Worm (Caenorhabditis elegans): ENCODE results near the gene npr-10.
A peak's percentile ranks its signal among the peaks of the same experiment; 100 is the strongest.

The npr-10 gene

DNA sequence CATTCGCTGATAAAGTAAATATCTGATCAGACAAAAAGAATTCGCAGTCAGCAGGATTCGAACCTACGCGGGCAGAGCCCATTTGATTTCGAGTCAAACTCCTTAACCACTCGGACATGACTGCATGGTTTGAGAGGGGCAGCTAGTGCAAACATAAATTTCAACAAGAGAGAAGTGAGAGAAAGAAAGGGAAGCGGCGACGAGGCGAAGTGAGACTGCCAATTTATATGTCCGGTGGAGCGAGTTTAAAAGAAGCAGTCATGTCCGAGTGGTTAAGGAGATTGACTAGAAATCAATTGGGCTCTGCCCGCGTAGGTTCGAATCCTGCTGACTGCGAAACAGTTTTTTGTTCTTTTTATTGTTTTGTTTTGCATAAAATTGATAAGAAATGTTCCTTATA is 13.8 kb upstream of the npr-10 start:
- peak; percentile 96 for TF ChIP-seq flt-1 (GFP tag; IDR thresholded peaks at IDR 0.05)
- TF ChIP-seq med-1 (GFP tag; optimal IDR thresholded peaks at IDR 0.05; ENCODE audit: insufficient read depth) = peak; percentile 81
- peak; percentile 86 for TF ChIP-seq cog-1 (tag; optimal IDR thresholded peaks at IDR 0.05)
- peak; percentile 96 for TF ChIP-seq ztf-23 (GFP tag; IDR thresholded peaks at IDR 0.05)
- peak; percentile 94 for TF ChIP-seq ztf-29 (GFP tag; IDR thresholded peaks at IDR 0.05)
- TF ChIP-seq ref-1 (GFP tag; conservative IDR thresholded peaks at IDR 0.05) = peak; percentile 91
- peak; percentile 95 for TF ChIP-seq T22C8.4 (GFP tag; IDR thresholded peaks at IDR 0.05)
- TF ChIP-seq tab-1 (GFP tag; IDR thresholded peaks at IDR 0.05) = peak; percentile 95
- TF ChIP-seq klf-2 (GFP tag; conservative IDR thresholded peaks at IDR 0.05) = peak; percentile 90

DNA sequence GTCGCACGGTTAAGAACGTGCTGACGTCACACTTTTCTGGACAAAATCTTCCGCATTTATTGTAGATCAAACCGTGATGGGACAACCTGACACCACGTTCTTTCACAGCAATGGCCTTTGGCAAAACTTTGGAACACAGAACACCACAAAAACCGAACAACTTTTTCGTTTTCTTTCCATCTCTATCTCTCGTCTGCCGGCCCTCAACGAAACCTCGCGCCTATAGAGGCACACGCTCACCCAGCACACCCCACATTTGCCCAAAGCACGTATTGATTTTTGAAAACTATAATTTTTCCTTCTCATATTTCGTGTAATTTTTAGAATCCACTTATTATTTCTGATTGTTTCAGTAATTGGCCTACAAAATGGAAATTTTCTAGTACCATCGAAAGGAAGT is 9.3 kb upstream of the npr-10 start:
- TF ChIP-seq ztf-29 (GFP tag; IDR thresholded peaks at IDR 0.05) = no peak
- no peak for TF ChIP-seq klf-2 (GFP tag; conservative IDR thresholded peaks at IDR 0.05)
- no peak for TF ChIP-seq T22C8.4 (GFP tag; IDR thresholded peaks at IDR 0.05)
- no peak for TF ChIP-seq tab-1 (GFP tag; IDR thresholded peaks at IDR 0.05)
- TF ChIP-seq med-1 (GFP tag; optimal IDR thresholded peaks at IDR 0.05; ENCODE audit: insufficient read depth) = no peak
- TF ChIP-seq ref-1 (GFP tag; conservative IDR thresholded peaks at IDR 0.05) = no peak
- TF ChIP-seq ztf-23 (GFP tag; IDR thresholded peaks at IDR 0.05) = no peak
- TF ChIP-seq cog-1 (tag; optimal IDR thresholded peaks at IDR 0.05) = no peak
- TF ChIP-seq flt-1 (GFP tag; IDR thresholded peaks at IDR 0.05) = no peak

DNA sequence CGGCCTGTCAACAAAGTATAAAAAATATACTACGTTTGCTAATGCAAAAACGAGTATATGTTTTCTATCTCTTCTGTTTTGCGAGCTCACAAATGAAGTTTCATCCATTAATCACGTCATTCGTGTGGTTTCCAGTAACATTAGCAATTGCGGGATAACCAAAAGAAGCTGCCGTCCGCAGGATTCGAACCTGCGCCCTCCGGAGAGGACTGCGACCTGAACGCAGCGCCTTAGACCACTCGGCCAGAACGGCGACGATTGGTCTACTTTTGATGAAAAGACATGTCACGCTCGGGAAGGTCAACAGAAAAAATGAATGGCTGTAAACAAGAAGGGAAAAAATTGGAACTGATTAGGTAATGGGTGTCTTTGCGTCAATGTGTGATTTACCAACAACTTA is 6.3 kb upstream of the npr-10 start:
- TF ChIP-seq cog-1 (tag; optimal IDR thresholded peaks at IDR 0.05) = no peak
- TF ChIP-seq T22C8.4 (GFP tag; IDR thresholded peaks at IDR 0.05) = no peak

DNA sequence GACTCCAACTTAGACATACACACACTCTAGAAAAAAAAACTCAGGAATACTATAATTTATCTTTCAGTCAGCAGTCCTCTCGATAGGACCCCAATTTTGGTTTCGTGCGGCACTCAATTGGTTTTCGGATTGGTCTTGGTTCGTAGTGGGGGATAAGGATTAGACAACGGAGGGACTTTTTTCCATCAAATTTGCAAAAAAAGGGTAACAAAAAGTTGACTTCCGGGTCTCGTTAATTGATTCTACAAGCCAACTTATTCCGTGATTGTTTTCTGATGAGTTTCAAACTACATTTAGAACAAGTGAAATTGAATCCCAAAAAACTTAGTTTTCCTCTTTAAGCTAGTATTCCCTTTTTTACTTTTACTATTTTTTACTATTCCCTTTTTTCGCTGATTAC is 1.8 kb upstream of the npr-10 start:
- no peak for TF ChIP-seq T22C8.4 (GFP tag; IDR thresholded peaks at IDR 0.05)
- TF ChIP-seq ztf-29 (GFP tag; IDR thresholded peaks at IDR 0.05) = no peak
- TF ChIP-seq med-1 (GFP tag; optimal IDR thresholded peaks at IDR 0.05; ENCODE audit: insufficient read depth) = no peak
- no peak for TF ChIP-seq ref-1 (GFP tag; conservative IDR thresholded peaks at IDR 0.05)
- TF ChIP-seq cog-1 (tag; optimal IDR thresholded peaks at IDR 0.05) = no peak

DNA sequence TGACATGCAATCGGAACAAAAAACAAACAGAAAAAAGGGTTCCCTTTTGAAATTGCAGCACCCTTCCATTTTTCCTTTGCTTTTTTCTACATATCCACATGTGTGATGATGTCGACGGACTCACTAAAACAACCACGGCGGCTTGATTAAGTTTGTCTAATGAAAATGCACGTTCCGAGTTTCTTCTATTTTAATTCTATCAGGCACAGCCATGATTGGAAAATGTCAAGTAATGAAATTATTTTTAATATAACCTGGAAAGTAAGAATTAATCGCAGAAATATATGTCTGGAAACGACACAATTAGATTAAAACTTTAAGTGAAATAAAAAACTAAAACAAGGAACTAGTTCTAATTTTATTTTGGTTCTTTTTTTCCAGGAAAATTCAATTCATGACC is 1.3 kb upstream of the npr-10 start:
- TF ChIP-seq ztf-23 (GFP tag; IDR thresholded peaks at IDR 0.05) = no peak
- TF ChIP-seq T22C8.4 (GFP tag; IDR thresholded peaks at IDR 0.05) = no peak
- no peak for TF ChIP-seq cog-1 (tag; optimal IDR thresholded peaks at IDR 0.05)
- no peak for TF ChIP-seq ref-1 (GFP tag; conservative IDR thresholded peaks at IDR 0.05)
- no peak for TF ChIP-seq med-1 (GFP tag; optimal IDR thresholded peaks at IDR 0.05; ENCODE audit: insufficient read depth)
- TF ChIP-seq klf-2 (GFP tag; conservative IDR thresholded peaks at IDR 0.05) = no peak
- TF ChIP-seq ztf-29 (GFP tag; IDR thresholded peaks at IDR 0.05) = no peak

DNA sequence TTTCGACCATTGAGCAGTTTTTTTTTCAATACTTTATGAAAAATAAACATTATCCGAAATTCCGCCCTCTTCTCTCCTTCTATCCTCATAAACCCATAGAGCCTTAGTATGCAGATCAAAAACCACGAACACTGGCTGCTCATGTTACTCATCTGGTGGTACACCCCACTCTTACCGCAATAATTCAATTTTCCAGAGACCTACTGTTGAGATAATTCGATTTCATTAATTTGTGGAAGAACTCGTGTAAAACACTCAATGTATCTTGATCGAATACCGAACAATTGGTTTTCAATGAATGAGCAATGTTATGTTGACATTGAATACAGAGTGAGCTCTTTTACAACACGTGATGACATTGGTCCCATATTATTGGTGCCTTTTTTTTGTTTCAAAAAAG is 11.1 kb downstream of the npr-10 start:
- TF ChIP-seq tab-1 (GFP tag; IDR thresholded peaks at IDR 0.05) = no peak
- TF ChIP-seq ref-1 (GFP tag; conservative IDR thresholded peaks at IDR 0.05) = no peak
- no peak for TF ChIP-seq cog-1 (tag; optimal IDR thresholded peaks at IDR 0.05)
- no peak for TF ChIP-seq klf-2 (GFP tag; conservative IDR thresholded peaks at IDR 0.05)
- no peak for TF ChIP-seq med-1 (GFP tag; optimal IDR thresholded peaks at IDR 0.05; ENCODE audit: insufficient read depth)
- TF ChIP-seq ztf-29 (GFP tag; IDR thresholded peaks at IDR 0.05) = no peak
- TF ChIP-seq T22C8.4 (GFP tag; IDR thresholded peaks at IDR 0.05) = no peak
- no peak for TF ChIP-seq flt-1 (GFP tag; IDR thresholded peaks at IDR 0.05)
- TF ChIP-seq ztf-23 (GFP tag; IDR thresholded peaks at IDR 0.05) = no peak

DNA sequence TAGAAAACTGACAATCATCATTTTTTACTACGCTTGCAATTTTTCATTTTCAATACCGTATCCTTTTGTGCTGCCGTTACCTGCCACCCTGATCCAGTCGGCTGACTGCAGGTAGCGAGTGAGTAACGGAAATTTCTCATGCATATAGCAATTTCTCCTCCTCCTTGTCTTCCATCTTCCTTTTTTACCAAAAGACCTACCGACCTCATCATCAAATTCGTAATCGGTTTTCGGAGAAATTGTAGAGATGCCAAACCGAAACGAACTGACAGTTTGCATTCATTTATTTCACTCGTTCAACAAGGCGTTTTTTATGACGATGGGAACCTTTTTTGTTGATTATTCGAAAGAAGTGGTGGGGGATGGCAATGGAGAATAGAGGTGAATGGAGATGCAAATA is 16.2 kb downstream of the npr-10 start:
- no peak for TF ChIP-seq ztf-23 (GFP tag; IDR thresholded peaks at IDR 0.05)
- no peak for TF ChIP-seq ztf-29 (GFP tag; IDR thresholded peaks at IDR 0.05)
- no peak for TF ChIP-seq tab-1 (GFP tag; IDR thresholded peaks at IDR 0.05)
- no peak for TF ChIP-seq klf-2 (GFP tag; conservative IDR thresholded peaks at IDR 0.05)
- no peak for TF ChIP-seq ref-1 (GFP tag; conservative IDR thresholded peaks at IDR 0.05)
- no peak for TF ChIP-seq T22C8.4 (GFP tag; IDR thresholded peaks at IDR 0.05)
- no peak for TF ChIP-seq flt-1 (GFP tag; IDR thresholded peaks at IDR 0.05)
- TF ChIP-seq cog-1 (tag; optimal IDR thresholded peaks at IDR 0.05) = no peak
- no peak for TF ChIP-seq med-1 (GFP tag; optimal IDR thresholded peaks at IDR 0.05; ENCODE audit: insufficient read depth)

DNA sequence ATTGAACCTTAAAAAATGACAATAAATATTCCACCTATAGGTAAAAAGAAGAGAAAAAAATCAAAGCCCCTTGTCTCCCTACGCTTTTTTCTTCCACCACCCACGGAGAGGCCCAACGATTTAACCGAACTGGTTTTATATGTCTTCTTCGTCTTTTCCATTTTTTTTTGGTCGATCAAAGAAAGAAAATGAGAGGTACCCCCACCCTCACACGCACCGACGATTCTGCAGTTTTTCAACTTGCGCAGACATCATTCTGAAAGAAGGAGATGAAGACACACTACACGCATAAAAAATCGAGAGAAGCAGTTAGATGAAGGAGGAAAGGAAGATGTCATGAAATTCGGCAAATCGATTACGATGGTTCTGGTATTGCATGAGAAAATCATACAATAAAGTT is 18.2 kb downstream of the npr-10 start:
- no peak for TF ChIP-seq tab-1 (GFP tag; IDR thresholded peaks at IDR 0.05)
- no peak for TF ChIP-seq ztf-23 (GFP tag; IDR thresholded peaks at IDR 0.05)
- no peak for TF ChIP-seq flt-1 (GFP tag; IDR thresholded peaks at IDR 0.05)
- no peak for TF ChIP-seq med-1 (GFP tag; optimal IDR thresholded peaks at IDR 0.05; ENCODE audit: insufficient read depth)
- no peak for TF ChIP-seq ztf-29 (GFP tag; IDR thresholded peaks at IDR 0.05)
- TF ChIP-seq klf-2 (GFP tag; conservative IDR thresholded peaks at IDR 0.05) = no peak
- no peak for TF ChIP-seq cog-1 (tag; optimal IDR thresholded peaks at IDR 0.05)
- no peak for TF ChIP-seq ref-1 (GFP tag; conservative IDR thresholded peaks at IDR 0.05)
- no peak for TF ChIP-seq T22C8.4 (GFP tag; IDR thresholded peaks at IDR 0.05)

DNA sequence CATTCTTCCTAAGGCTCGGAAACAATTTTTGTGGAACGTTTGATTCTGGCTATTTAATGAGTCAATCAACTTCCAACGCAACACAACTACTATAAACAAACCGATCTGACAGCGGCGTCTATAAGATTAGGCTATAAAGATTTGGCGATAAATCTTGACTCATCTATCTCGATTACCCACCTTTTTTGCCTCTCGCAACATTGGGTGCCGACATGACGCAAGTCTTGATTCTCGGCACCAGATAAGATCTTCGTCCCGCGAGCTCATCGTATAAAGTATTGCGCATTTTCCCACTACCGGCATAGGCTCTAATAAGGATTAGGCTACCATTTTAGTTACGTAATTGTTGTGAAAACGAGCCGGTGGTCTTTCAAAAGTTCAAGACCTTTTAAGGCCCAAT is 20.6 kb downstream of the npr-10 start:
- TF ChIP-seq flt-1 (GFP tag; IDR thresholded peaks at IDR 0.05) = 0 out of 2 replicates have a peak, but pooled peaks have one; percentile 54
- no peak for TF ChIP-seq ref-1 (GFP tag; conservative IDR thresholded peaks at IDR 0.05)
- no peak for TF ChIP-seq med-1 (GFP tag; optimal IDR thresholded peaks at IDR 0.05; ENCODE audit: insufficient read depth)
- no peak for TF ChIP-seq klf-2 (GFP tag; conservative IDR thresholded peaks at IDR 0.05)
- TF ChIP-seq tab-1 (GFP tag; IDR thresholded peaks at IDR 0.05) = no peak
- no peak for TF ChIP-seq cog-1 (tag; optimal IDR thresholded peaks at IDR 0.05)

DNA sequence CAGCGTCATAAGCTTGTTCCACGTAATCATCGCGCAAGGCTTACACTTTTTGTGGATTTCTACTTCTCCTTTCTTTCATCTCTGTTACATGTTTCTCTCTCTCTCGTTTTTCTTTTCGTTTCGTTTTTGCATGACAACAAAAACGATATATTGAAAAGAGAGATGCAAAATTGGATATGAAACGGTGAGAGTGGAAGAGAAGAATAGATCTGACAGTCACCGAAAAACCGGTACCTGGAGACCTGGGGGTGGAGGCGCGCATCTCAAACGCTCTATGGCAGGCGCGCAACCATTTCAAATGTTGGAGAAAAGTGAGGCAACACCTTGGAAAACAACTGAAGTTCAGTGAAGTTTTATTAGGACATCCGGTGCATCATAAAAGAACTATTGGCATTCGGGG is 22.9 kb downstream of the npr-10 start:
- no peak for TF ChIP-seq ztf-29 (GFP tag; IDR thresholded peaks at IDR 0.05)
- no peak for TF ChIP-seq cog-1 (tag; optimal IDR thresholded peaks at IDR 0.05)
- TF ChIP-seq ref-1 (GFP tag; conservative IDR thresholded peaks at IDR 0.05) = no peak
- TF ChIP-seq ztf-23 (GFP tag; IDR thresholded peaks at IDR 0.05) = no peak
- TF ChIP-seq klf-2 (GFP tag; conservative IDR thresholded peaks at IDR 0.05) = no peak
- TF ChIP-seq tab-1 (GFP tag; IDR thresholded peaks at IDR 0.05) = no peak
- TF ChIP-seq flt-1 (GFP tag; IDR thresholded peaks at IDR 0.05) = no peak
- no peak for TF ChIP-seq T22C8.4 (GFP tag; IDR thresholded peaks at IDR 0.05)
- no peak for TF ChIP-seq med-1 (GFP tag; optimal IDR thresholded peaks at IDR 0.05; ENCODE audit: insufficient read depth)

Measured in whole organism, midembryonic.